Fruit fly (Drosophila melanogaster) whole organism, embryonic: ENCODE data around the gene drn.

Source experiments
- Aef1 ChIP-seq: fragments of 200-800 bp; sonication (Bioruptor generic); IDR thresholded peaks from 3 replicates; pipeline ENCODE4 v1.3.6; 2022; ENCODE audit warnings: missing biosample characterization, missing genetic modification characterization
- Atf6 ChIP-seq: fragments of 200-800 bp; sonication (Bioruptor generic); IDR thresholded peaks from 2 replicates; pipeline ENCODE4 v1.3.6; 2022; ENCODE audit warnings: missing biosample characterization, missing genetic modification characterization
- Blimp-1 ChIP-seq: fragments of 200-800 bp; sonication (Bioruptor generic); optimal IDR thresholded peaks from 3 replicates; lab custom pipeline; 2018; ENCODE audit warnings: missing biosample characterization, missing genetic modification characterization, mild to moderate bottlenecking, moderate library complexity, missing genetic modification reagents
- CG10543 ChIP-seq: fragments of 200-800 bp; sonication (Bioruptor generic); optimal IDR thresholded peaks from 3 replicates; lab custom pipeline; 2017; ENCODE audit warnings: missing biosample characterization, mild to moderate bottlenecking, missing genetic modification characterization, moderate library complexity
- CG10959 ChIP-seq: fragments of 200-800 bp; sonication (Bioruptor generic); IDR thresholded peaks from 2 replicates; pipeline ENCODE4 v1.3.6; 2022; ENCODE audit warnings: missing biosample characterization, missing genetic modification characterization
- CG11696 ChIP-seq: fragments of 200-800 bp; sonication (Bioruptor generic); IDR thresholded peaks from 2 replicates; pipeline ENCODE4 v1.3.6; 2022; ENCODE audit warnings: missing biosample characterization, missing genetic modification characterization
- CG12744 ChIP-seq: fragments of 200-800 bp; sonication (Bioruptor generic); optimal IDR thresholded peaks from 2 replicates; lab custom pipeline; 2016; ENCODE audit warnings: missing biosample characterization, missing genetic modification characterization
- CG13296 ChIP-seq: fragments of 200-800 bp; sonication (Bioruptor generic); optimal IDR thresholded peaks from 3 replicates; lab custom pipeline; 2018; ENCODE audit warnings: missing biosample characterization, mild to moderate bottlenecking, missing genetic modification characterization
- CG17361 ChIP-seq: fragments of 200-800 bp; sonication (Bioruptor generic); IDR thresholded peaks from 3 replicates; pipeline ENCODE4 v1.3.6; 2022; ENCODE audit warnings: missing biosample characterization, missing genetic modification characterization
- CG32767 ChIP-seq: fragments of 200-800 bp; sonication (Bioruptor generic); IDR thresholded peaks from 2 replicates; pipeline ENCODE4 v1.3.6; 2022; ENCODE audit warnings: missing biosample characterization, missing genetic modification characterization
- CG3407 ChIP-seq: fragments of 200-800 bp; sonication (Bioruptor generic); optimal IDR thresholded peaks from 2 replicates; lab custom pipeline; 2018; ENCODE audit warnings: missing biosample characterization, mild to moderate bottlenecking, missing genetic modification characterization
- CG43689 ChIP-seq: fragments of 200-800 bp; sonication (Bioruptor generic); IDR thresholded peaks from 2 replicates; pipeline ENCODE4 v1.3.6; 2022; ENCODE audit warnings: missing biosample characterization, missing genetic modification characterization
- CG4820 ChIP-seq: fragments of 200-800 bp; sonication (Bioruptor generic); optimal IDR thresholded peaks from 3 replicates; lab custom pipeline; 2016; ENCODE audit warnings: missing biosample characterization, missing genetic modification characterization
- CG6254 ChIP-seq: fragments of 200-800 bp; sonication (Bioruptor generic); optimal IDR thresholded peaks from 3 replicates; lab custom pipeline; 2017; ENCODE audit warnings: mild to moderate bottlenecking, missing biosample characterization, missing genetic modification reagents, missing genetic modification characterization
- CG6765 ChIP-seq: fragments of 200-800 bp; sonication (Bioruptor generic); optimal IDR thresholded peaks from 3 replicates; lab custom pipeline; 2017; ENCODE audit warnings: missing biosample characterization, mild to moderate bottlenecking, missing genetic modification characterization
- CG6813 ChIP-seq: fragments of 200-800 bp; sonication (Bioruptor generic); optimal IDR thresholded peaks from 2 replicates; lab custom pipeline; 2017; ENCODE audit warnings: missing biosample characterization, missing genetic modification characterization, mild to moderate bottlenecking, moderate library complexity, missing genetic modification reagents
- CG8944 ChIP-seq: fragments of 200-800 bp; sonication (Bioruptor generic); optimal IDR thresholded peaks from 3 replicates; lab custom pipeline; 2016; ENCODE audit warnings: missing biosample characterization, missing genetic modification characterization
- D ChIP-seq, 2 experiments: fragments of 200-800 bp in 1 of 2; fragments of >200 bp in 1 of 2; sonication (Bioruptor generic) in 1 of 2; optimal IDR thresholded peaks; 2 replicates in 1 of 2; 3 replicates in 1 of 2; lab custom pipeline; 2017; ENCODE audit warnings: mild to moderate bottlenecking in 1 of 2, missing biosample characterization in 1 of 2, missing genetic modification characterization in 1 of 2, missing genetic modification reagents in 1 of 2
- E2f2 ChIP-seq: fragments of 200-800 bp; sonication (Bioruptor generic); IDR thresholded peaks from 2 replicates; pipeline ENCODE4 v1.3.6; 2022; ENCODE audit warnings: missing biosample characterization, missing genetic modification characterization
- Ets65A ChIP-seq: fragments of 200-800 bp; sonication (Bioruptor generic); peaks from one replicate; lab custom pipeline; 2016; ENCODE audit warnings: missing biosample characterization, missing genetic modification characterization
- GATAe ChIP-seq: fragments of 200-800 bp; sonication (Bioruptor generic); conservative IDR thresholded peaks from 2 replicates; pipeline ENCODE4 v1.3.6; 2022; ENCODE audit warnings: missing biosample characterization, missing genetic modification characterization
- HmgZ ChIP-seq: fragments of 200-800 bp; sonication (Bioruptor generic); optimal IDR thresholded peaks from 2 replicates; lab custom pipeline; 2018; ENCODE audit warnings: missing biosample characterization, mild to moderate bottlenecking, missing genetic modification characterization
- Hsf ChIP-seq: fragments of 200-800 bp; sonication (Bioruptor generic); optimal IDR thresholded peaks from 3 replicates; lab custom pipeline; 2016; ENCODE audit warnings: missing biosample characterization, missing genetic modification characterization
- Lpt ChIP-seq: fragments of >200 bp; optimal IDR thresholded peaks from 2 replicates; lab custom pipeline; 2018; ENCODE audit warnings: missing biosample characterization, missing genetic modification characterization
- MBD-R2 ChIP-seq: fragments of 200-800 bp; sonication (Bioruptor generic); IDR thresholded peaks from 2 replicates; pipeline ENCODE4 v1.3.6; 2022; ENCODE audit warnings: missing biosample characterization, missing genetic modification characterization
- Poxn ChIP-seq: fragments of 200-800 bp; sonication (Bioruptor generic); IDR thresholded peaks from 2 replicates; pipeline ENCODE4 v1.3.6; 2022; ENCODE audit warnings: missing biosample characterization, missing genetic modification characterization
- Rx ChIP-seq: fragments of 200-800 bp; sonication (Bioruptor generic); IDR thresholded peaks from 2 replicates; pipeline ENCODE4 v1.3.6; 2022; ENCODE audit warnings: missing biosample characterization, missing genetic modification characterization
- Sox102F ChIP-seq: fragments of 200-800 bp; sonication (Bioruptor generic); optimal IDR thresholded peaks from 2 replicates; lab custom pipeline; 2018; ENCODE audit warnings: missing biosample characterization, mild to moderate bottlenecking, missing genetic modification characterization, moderate library complexity
- bigmax ChIP-seq: fragments of 200-800 bp; sonication (Bioruptor generic); optimal IDR thresholded peaks from 2 replicates; lab custom pipeline; 2018; ENCODE audit warnings: missing biosample characterization, mild to moderate bottlenecking, missing genetic modification characterization
- caup ChIP-seq: fragments of 200-800 bp; sonication (Bioruptor generic); optimal IDR thresholded peaks from 3 replicates; lab custom pipeline; 2017; ENCODE audit warnings: missing biosample characterization, mild to moderate bottlenecking, missing genetic modification characterization, moderate library complexity; ENCODE audit not compliant: severe bottlenecking
- cg ChIP-seq: fragments of 200-800 bp; sonication (Bioruptor generic); optimal IDR thresholded peaks from 3 replicates; lab custom pipeline; 2019; ENCODE audit warnings: missing biosample characterization, mild to moderate bottlenecking, missing genetic modification characterization, moderate library complexity
- crol ChIP-seq: fragments of 200-800 bp; sonication (Bioruptor generic); IDR thresholded peaks from 2 replicates; pipeline ENCODE4 v1.3.6; 2022; ENCODE audit warnings: missing biosample characterization, missing genetic modification characterization
- dan ChIP-seq: fragments of 200-800 bp; sonication (Bioruptor generic); IDR thresholded peaks from 2 replicates; pipeline ENCODE4 v1.3.6; 2022; ENCODE audit warnings: missing biosample characterization, missing genetic modification characterization
- en ChIP-seq: fragments of 200-800 bp; sonication (Bioruptor generic); optimal IDR thresholded peaks from 2 replicates; lab custom pipeline; 2016; ENCODE audit warnings: missing biosample characterization, missing genetic modification characterization
- fd96Cb ChIP-seq: fragments of 200-800 bp; sonication (Bioruptor generic); optimal IDR thresholded peaks from 2 replicates; lab custom pipeline; 2018; ENCODE audit warnings: missing biosample characterization, mild to moderate bottlenecking, missing genetic modification characterization, moderate library complexity
- insv ChIP-seq, 2 experiments: fragments of 200-800 bp; sonication (Bioruptor generic); optimal IDR thresholded peaks; 3 replicates each; lab custom pipeline; 2016 to 2018; ENCODE audit warnings: missing biosample characterization in 2 of 2, missing genetic modification characterization in 2 of 2
- kah ChIP-seq: fragments of 200-800 bp; sonication (Bioruptor generic); optimal IDR thresholded peaks from 2 replicates; lab custom pipeline; 2018; ENCODE audit warnings: missing biosample characterization, mild to moderate bottlenecking, missing genetic modification characterization
- lbe ChIP-seq: fragments of 200-800 bp; sonication (Bioruptor generic); optimal IDR thresholded peaks from 2 replicates; lab custom pipeline; 2016; ENCODE audit warnings: missing biosample characterization, mild to moderate bottlenecking, missing genetic modification characterization
- nau ChIP-seq: fragments of 200-800 bp; sonication (Bioruptor generic); optimal IDR thresholded peaks from 3 replicates; lab custom pipeline; 2017; ENCODE audit warnings: missing biosample characterization, mild to moderate bottlenecking, missing genetic modification characterization, missing genetic modification reagents
- nerfin-2 ChIP-seq: fragments of 200-800 bp; sonication (Bioruptor generic); IDR thresholded peaks from 2 replicates; pipeline ENCODE4 v1.3.6; 2022; ENCODE audit warnings: missing biosample characterization, missing genetic modification characterization; ENCODE audit not compliant: partially characterized antibody
- nmo ChIP-seq: fragments of 200-800 bp; sonication (Bioruptor generic); optimal IDR thresholded peaks from 2 replicates; lab custom pipeline; 2018; ENCODE audit warnings: missing biosample characterization, mild to moderate bottlenecking, missing genetic modification characterization, moderate library complexity
- nom ChIP-seq: fragments of 200-800 bp; sonication (Bioruptor generic); optimal IDR thresholded peaks from 2 replicates; lab custom pipeline; 2017; ENCODE audit warnings: missing biosample characterization, missing genetic modification characterization, mild to moderate bottlenecking, moderate library complexity, missing genetic modification reagents
- pros ChIP-seq: fragments of 200-800 bp; sonication (Bioruptor generic); optimal IDR thresholded peaks from 3 replicates; lab custom pipeline; 2019; ENCODE audit warnings: missing biosample characterization, mild to moderate bottlenecking, missing genetic modification characterization, moderate library complexity
- shn ChIP-seq: fragments of 200-800 bp; sonication (Bioruptor generic); optimal IDR thresholded peaks from 3 replicates; lab custom pipeline; 2016; ENCODE audit warnings: missing biosample characterization, missing genetic modification characterization
- sim ChIP-seq: fragments of 200-800 bp; sonication (Bioruptor generic); IDR thresholded peaks from 2 replicates; pipeline ENCODE4 v1.3.6; 2022; ENCODE audit warnings: missing biosample characterization, missing genetic modification characterization
- slbo ChIP-seq: fragments of 200-800 bp; sonication (Bioruptor generic); IDR thresholded peaks from 2 replicates; pipeline ENCODE4 v1.3.6; 2022; ENCODE audit warnings: missing biosample characterization, missing genetic modification characterization
- sr ChIP-seq: fragments of 200-800 bp; sonication (Bioruptor generic); IDR thresholded peaks from 3 replicates; pipeline ENCODE4 v1.3.6; 2022; ENCODE audit warnings: missing biosample characterization, missing genetic modification characterization
- stc ChIP-seq: fragments of 200-800 bp; sonication (Bioruptor generic); IDR thresholded peaks from 2 replicates; pipeline ENCODE4 v1.3.6; 2022; ENCODE audit warnings: missing biosample characterization, missing genetic modification characterization
- stwl ChIP-seq: fragments of 200-800 bp; sonication (Bioruptor generic); optimal IDR thresholded peaks from 3 replicates; lab custom pipeline; 2018; ENCODE audit warnings: missing biosample characterization, mild to moderate bottlenecking, missing genetic modification characterization, moderate library complexity
- zf30C ChIP-seq: fragments of 200-800 bp; sonication (Bioruptor generic); optimal IDR thresholded peaks from 3 replicates; lab custom pipeline; 2018; ENCODE audit warnings: missing biosample characterization, mild to moderate bottlenecking, missing genetic modification characterization

drn gene

DNA sequence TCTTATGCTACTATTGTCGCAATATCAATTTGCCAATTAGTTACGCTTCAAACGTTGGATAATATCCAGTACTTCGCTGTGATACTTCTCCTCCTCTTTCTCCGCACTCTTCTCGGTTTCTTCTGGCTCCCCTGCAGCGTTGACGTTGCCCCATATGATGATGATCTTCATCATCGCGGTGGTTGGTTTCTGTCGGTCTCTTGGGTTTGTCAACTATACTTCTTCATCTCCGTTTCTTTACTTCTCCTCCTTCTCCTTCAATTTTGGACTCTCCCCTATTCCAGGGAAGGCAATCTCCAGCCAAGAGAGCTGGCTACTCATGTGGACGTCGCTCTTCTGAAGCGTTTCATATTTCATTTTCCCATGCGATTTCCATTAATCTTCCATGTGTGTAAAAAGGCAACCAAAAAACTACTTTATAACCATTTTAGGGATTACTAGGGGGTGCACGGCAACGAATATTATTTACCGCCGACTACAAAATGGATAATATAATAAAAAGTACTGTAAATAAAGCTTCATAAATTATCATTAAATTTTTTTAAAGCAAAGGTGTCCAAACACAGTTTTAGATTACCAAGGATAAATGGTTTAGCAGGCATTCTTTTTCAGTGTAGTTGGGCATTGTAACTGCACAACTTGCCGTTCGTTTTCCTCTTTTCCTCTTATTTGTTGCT lies 7.8 kb downstream of the drn start (continued):
- TF ChIP-seq Poxn (GFP tag; lab: Robert Waterston, UW) (no peak), stwl (tag; lab: Kevin White, UChicago) (no peak), CG6254 (GFP tag; lab: Kevin White, UChicago) (no peak), cg (GFP tag; lab: Kevin White, UChicago) (no peak), insv (GFP tag; optimal IDR thresholded peaks at IDR 0.05; lab: Kevin White, UChicago) (no peak), CG6813 (no peak), Atf6 (GFP tag; lab: Robert Waterston, UW) (no peak), MBD-R2 (GFP tag; lab: Robert Waterston, UW) (no peak), CG8944 (no peak), pros (GFP tag; lab: Kevin White, UChicago) (peak; percentile 91), CG11696 (GFP tag; lab: Robert Waterston, UW) (no peak), CG12744 (GFP tag; lab: Kevin White, UChicago) (no peak), Rx (GFP tag; lab: Robert Waterston, UW) (0 out of 2 replicates have a peak, but pooled peaks have one; percentile 7), Sox102F (GFP tag; lab: Kevin White, UChicago) (peak; percentile 17), stc (GFP tag; lab: Robert Waterston, UW) (no peak), Blimp-1 (GFP tag; lab: Kevin White, UChicago) (peak; percentile 28), D (optimal IDR thresholded peaks at IDR 0.05; lab: Kevin White, UChicago) (no peak), D (GFP tag; optimal IDR thresholded peaks at IDR 0.05; lab: Kevin White, UChicago) (no peak), CG3407 (no peak), GATAe (GFP tag; lab: Robert Waterston, UW) (no peak), HmgZ (tag; lab: Kevin White, UChicago) (no peak), nmo (GFP tag; lab: Kevin White, UChicago) (no peak), nerfin-2 (GFP tag; lab: Robert Waterston, UW) (no peak), slbo (no peak), nom (GFP tag; lab: Kevin White, UChicago) (peak; percentile 73), nau (no peak), caup (no peak), CG13296 (GFP tag; lab: Kevin White, UChicago) (no peak), Ets65A (peak; percentile 66), CG32767 (no peak), sim (no peak), zf30C (GFP tag; lab: Kevin White, UChicago) (peak; percentile 73), Aef1 (no peak), CG6765 (GFP tag; lab: Kevin White, UChicago) (no peak), CG4820 (GFP tag; lab: Kevin White, UChicago) (no peak), en (no peak), fd96Cb (tag; lab: Kevin White, UChicago) (peak; percentile 25), sr (GFP tag; lab: Robert Waterston, UW) (no peak), lbe (GFP tag; lab: Kevin White, UChicago) (no peak), CG10959 (GFP tag; lab: Robert Waterston, UW) (no peak), bigmax (GFP tag; lab: Kevin White, UChicago) (no peak), shn (GFP tag; lab: Kevin White, UChicago) (no peak), Lpt (GFP tag; lab: Kevin White, UChicago) (no peak), CG43689 (GFP tag; lab: Robert Waterston, UW) (no peak), E2f2 (GFP tag; lab: Robert Waterston, UW) (peak; percentile 10; the same call in 1 of the 2 replicates), Hsf (GFP tag; lab: Kevin White, UChicago) (peak; percentile 7), CG17361 (GFP tag; lab: Robert Waterston, UW) (peak; percentile 37; the same call in 1 of the 3 replicates), dan (no peak), kah (GFP tag; lab: Kevin White, UChicago) (no peak), crol (GFP tag; lab: Robert Waterston, UW) (peak; percentile 50; the same call in 1 of the 2 replicates), CG10543 (GFP tag; lab: Kevin White, UChicago) (no peak)
